Worm (Caenorhabditis elegans) whole organism, early embryonic: Measurements from ENCODE around the gene ttll-15.

Experiments used
- B0310.2 ChIP-seq: sonication (generic microtip); optimal IDR thresholded peaks from 2 replicates; lab custom pipeline; 2016; ENCODE audit warnings: mild to moderate bottlenecking, missing genetic modification characterization, missing compliant biosample characterization
- F13C5.2 ChIP-seq: sonication (generic microtip); optimal IDR thresholded peaks from 2 replicates; lab custom pipeline; 2017; ENCODE audit warnings: mild to moderate bottlenecking, missing genetic modification characterization, inconsistent platforms, missing compliant biosample characterization
- aly-1 ChIP-seq: sonication (generic microtip); optimal IDR thresholded peaks from 2 replicates; lab custom pipeline; 2016; ENCODE audit warnings: missing genetic modification characterization, missing compliant biosample characterization
- ama-1 ChIP-seq: fragments of 150-350 bp; optimal IDR thresholded peaks from 2 replicates; lab custom pipeline; 2014
- ceh-13 ChIP-seq: fragments of 200-800 bp; sonication (Bioruptor generic); optimal IDR thresholded peaks from 2 replicates; lab custom pipeline; 2018; ENCODE audit warnings: mild to moderate bottlenecking, missing genetic modification characterization, missing compliant biosample characterization
- ceh-36 ChIP-seq: sonication (generic microtip); optimal IDR thresholded peaks from 2 replicates; lab custom pipeline; 2016; ENCODE audit warnings: missing genetic modification characterization, inconsistent platforms, missing compliant biosample characterization
- ets-7 ChIP-seq: sonication (generic microtip); optimal IDR thresholded peaks from 2 replicates; lab custom pipeline; 2016; ENCODE audit warnings: missing genotype, missing genetic modification characterization, missing compliant biosample characterization
- flt-1 ChIP-seq: fragments of 200-800 bp; sonication (Bioruptor generic); IDR thresholded peaks from 2 replicates; pipeline ENCODE4 v1.3.6; 2022; ENCODE audit warnings: missing genetic modification characterization, missing compliant biosample characterization
- hmbx-1 ChIP-seq: sonication (generic microtip); optimal IDR thresholded peaks from 2 replicates; lab custom pipeline; 2016; ENCODE audit warnings: mild to moderate bottlenecking, missing genetic modification characterization, missing compliant biosample characterization
- hmg-4 ChIP-seq: fragments of 200-800 bp; sonication (Bioruptor generic); optimal IDR thresholded peaks from 2 replicates; lab custom pipeline; 2018; ENCODE audit warnings: mild to moderate bottlenecking, missing genetic modification characterization, missing compliant biosample characterization
- hnd-1 ChIP-seq: sonication (generic microtip); optimal IDR thresholded peaks from 2 replicates; lab custom pipeline; 2016; ENCODE audit warnings: missing genetic modification characterization, missing compliant biosample characterization
- pes-1 ChIP-seq: fragments of 200-800 bp; sonication (Bioruptor generic); IDR thresholded peaks from 2 replicates; pipeline ENCODE4 v1.3.6; 2022; ENCODE audit warnings: missing genetic modification reagents, missing genetic modification characterization, missing compliant biosample characterization
- scrt-1 ChIP-seq: fragments of 200-800 bp; sonication (Bioruptor generic); IDR thresholded peaks from 2 replicates; pipeline ENCODE4 v1.3.6; 2022; ENCODE audit warnings: missing genetic modification characterization, missing compliant biosample characterization
- sea-1 ChIP-seq: fragments of 200-800 bp; sonication (Bioruptor generic); conservative IDR thresholded peaks from 2 replicates; pipeline ENCODE4 v1.3.6; 2022; ENCODE audit warnings: missing genetic modification characterization, missing compliant biosample characterization
- tbx-11 ChIP-seq: fragments of 200-800 bp; sonication (Bioruptor generic); IDR thresholded peaks from 2 replicates; pipeline ENCODE4 v1.3.6; 2022; ENCODE audit warnings: missing genetic modification characterization, missing compliant biosample characterization
- tbx-37 ChIP-seq: fragments of 200-800 bp; sonication (Bioruptor generic); conservative IDR thresholded peaks from 2 replicates; pipeline ENCODE4 v1.3.6; 2022; ENCODE audit warnings: missing genetic modification reagents, missing genetic modification characterization, missing compliant biosample characterization
- tra-4 ChIP-seq: sonication (generic microtip); optimal IDR thresholded peaks from 2 replicates; lab custom pipeline; 2017; ENCODE audit warnings: missing genetic modification characterization, missing compliant biosample characterization

The ttll-15 gene

DNA sequence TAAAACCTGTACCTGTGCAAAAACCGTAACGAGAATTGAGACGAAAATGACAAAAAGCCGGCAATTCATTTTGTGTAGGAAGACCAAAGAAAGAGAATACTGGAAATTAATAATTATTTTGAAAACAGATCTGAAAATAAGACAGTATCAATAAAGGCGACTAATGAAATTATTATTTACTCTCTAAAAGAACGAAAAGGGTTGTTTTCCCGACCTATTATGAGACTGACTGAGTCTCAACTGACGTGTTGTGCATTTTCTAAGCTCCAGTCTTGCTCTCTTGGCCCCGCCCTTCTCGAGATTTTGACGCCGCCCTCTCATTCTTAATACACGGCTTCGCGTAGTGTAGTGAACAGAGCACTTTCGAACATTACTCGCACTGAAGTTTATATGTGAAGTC is 8.3 kb upstream of the ttll-15 start, which contains the start of gene K07C5.9:
Gene K07C5.9 (minus strand): TSS at position 101 of the 400 bp plus-strand sequence.
- TF ChIP-seq B0310.2: no peak
- TF ChIP-seq ets-7 (tag; lab: Kevin White, UChicago): no peak
- TF ChIP-seq hmg-4 (GFP tag; lab: Kevin White, UChicago): no peak
- TF ChIP-seq hmbx-1 (tag; lab: Kevin White, UChicago): no peak
- TF ChIP-seq tra-4 (tag; lab: Kevin White, UChicago): no peak
- no peak for TF ChIP-seq ama-1 (lab: Kevin White, UChicago)
- no peak for TF ChIP-seq hnd-1 (tag; lab: Kevin White, UChicago)
- no peak for TF ChIP-seq scrt-1 (GFP tag; lab: Robert Waterston, UW)
- TF ChIP-seq pes-1 (GFP tag; lab: Robert Waterston, UW): no peak
- no peak for TF ChIP-seq ceh-36
- TF ChIP-seq tbx-37 (GFP tag; lab: Robert Waterston, UW): no peak
- no peak for TF ChIP-seq sea-1
- TF ChIP-seq ceh-13 (GFP tag; lab: Kevin White, UChicago): no peak

DNA sequence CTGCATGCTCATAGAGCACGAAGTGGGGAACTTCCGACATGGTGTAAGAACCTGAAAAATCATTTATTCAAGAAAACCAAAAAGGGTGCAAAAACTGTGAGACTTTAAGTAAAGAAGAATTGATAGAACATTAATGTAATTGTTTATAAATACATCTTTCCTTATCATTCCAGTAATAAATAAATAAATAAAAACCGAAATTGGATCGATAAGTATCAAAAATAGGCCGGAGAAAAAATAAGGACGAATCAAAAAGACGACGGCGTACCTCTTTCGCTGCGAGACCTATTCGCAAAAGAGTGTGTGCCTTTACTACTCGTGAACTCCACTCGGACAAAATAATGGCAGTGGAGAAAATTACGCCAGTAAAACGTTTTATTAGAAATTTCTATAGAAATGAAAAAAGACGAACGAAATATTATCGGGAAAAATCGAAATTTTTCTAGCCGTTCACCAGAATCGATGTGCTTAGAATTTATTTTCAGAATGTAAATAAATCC is 5.4 kb upstream of the ttll-15 start, which contains the start of gene nol-56:
Gene nol-56 (minus strand): TSS at position 51 of the 500 bp plus-strand sequence.
- TF ChIP-seq tra-4 (tag; lab: Kevin White, UChicago): no peak
- TF ChIP-seq hmg-4 (GFP tag; lab: Kevin White, UChicago): no peak
- 0 out of 2 replicates have a peak, but pooled peaks have one; percentile 37 for TF ChIP-seq pes-1 (GFP tag; lab: Robert Waterston, UW)
- no peak for TF ChIP-seq ets-7 (tag; lab: Kevin White, UChicago)

DNA sequence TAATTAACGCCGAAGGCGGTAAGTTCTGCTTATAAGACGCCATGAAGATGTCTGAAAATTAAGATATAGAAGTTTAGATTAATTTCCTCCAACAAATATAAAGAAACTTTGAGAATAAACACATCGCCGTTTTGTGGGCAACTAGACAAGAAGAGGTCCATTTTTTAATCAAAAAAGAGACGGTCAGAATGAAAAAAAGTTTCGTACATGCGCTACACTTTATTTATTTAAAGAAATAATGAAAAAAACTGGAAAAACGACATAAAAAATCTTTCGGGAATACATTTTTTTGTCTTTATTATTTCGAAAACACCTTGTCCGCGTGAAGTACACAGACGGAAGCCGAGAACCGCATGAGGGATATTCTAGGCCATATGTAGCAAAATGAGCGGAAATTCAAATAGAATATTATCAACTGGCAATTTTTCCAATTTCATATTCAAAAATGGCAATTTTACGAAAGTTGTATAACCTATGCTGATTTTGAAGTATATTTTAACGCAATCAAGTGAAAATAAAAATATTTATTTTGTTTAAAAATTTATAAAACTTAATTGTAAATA is 2.5 kb upstream of the ttll-15 start, which contains the start of gene sluh-7:
Gene sluh-7 (minus strand): TSS at position 51 of the 563 bp plus-strand sequence.
- peak; percentile 21 for TF ChIP-seq hnd-1 (tag; lab: Kevin White, UChicago)
- no peak; the same call in 1 of the 2 replicates for TF ChIP-seq pes-1 (GFP tag; lab: Robert Waterston, UW)
- TF ChIP-seq F13C5.2 (tag; lab: Kevin White, UChicago): peak; percentile 43
- no peak for TF ChIP-seq ceh-36
- no peak for TF ChIP-seq ama-1 (lab: Kevin White, UChicago)
- TF ChIP-seq ets-7 (tag; lab: Kevin White, UChicago): no peak
- TF ChIP-seq scrt-1 (GFP tag; lab: Robert Waterston, UW): no peak
- TF ChIP-seq tbx-11: no peak
- no peak for TF ChIP-seq aly-1 (tag; lab: Kevin White, UChicago)
- no peak for TF ChIP-seq hmg-4 (GFP tag; lab: Kevin White, UChicago)
- peak; percentile 86 for TF ChIP-seq tbx-37 (GFP tag; lab: Robert Waterston, UW)
- no peak for TF ChIP-seq flt-1 (GFP tag; lab: Robert Waterston, UW)
- no peak for TF ChIP-seq tra-4 (tag; lab: Kevin White, UChicago)
- no peak for TF ChIP-seq B0310.2
- TF ChIP-seq hmbx-1 (tag; lab: Kevin White, UChicago): no peak
- peak; percentile 28 for TF ChIP-seq ceh-13 (GFP tag; lab: Kevin White, UChicago)
- no peak for TF ChIP-seq sea-1

DNA sequence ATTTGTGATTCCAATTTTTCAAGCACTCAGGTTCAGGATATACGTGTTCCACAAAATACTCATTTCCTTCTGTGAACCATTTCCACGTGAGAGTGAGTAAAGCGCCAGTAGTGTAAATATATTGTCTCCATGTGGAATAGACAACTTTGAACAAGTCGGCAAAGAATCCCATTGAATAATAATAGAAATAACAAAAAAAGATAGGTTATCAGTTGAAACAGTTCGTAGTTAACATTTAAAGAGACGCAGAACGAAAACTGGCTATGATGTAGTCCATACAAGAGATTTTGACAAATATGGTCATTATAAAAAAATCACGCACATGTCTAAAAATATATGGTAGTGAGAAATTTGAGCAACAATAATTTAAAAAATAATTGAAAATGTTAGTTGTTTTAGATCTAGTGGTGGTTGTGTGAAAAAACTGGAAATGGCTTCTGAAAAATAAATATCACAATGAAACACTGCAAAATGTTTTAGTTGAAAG is 828 bp upstream of the ttll-15 start, which contains the start of gene ceeh-2:
Gene ceeh-2 (minus strand): TSS at position 437 of the 487 bp plus-strand sequence.
- TF ChIP-seq hmbx-1 (tag; lab: Kevin White, UChicago) (no peak), scrt-1 (GFP tag; lab: Robert Waterston, UW) (no peak), ets-7 (tag; lab: Kevin White, UChicago) (no peak), pes-1 (GFP tag; lab: Robert Waterston, UW) (no peak), B0310.2 (no peak), tra-4 (tag; lab: Kevin White, UChicago) (no peak), flt-1 (GFP tag; lab: Robert Waterston, UW) (no peak), sea-1 (no peak), ceh-13 (GFP tag; lab: Kevin White, UChicago) (no peak), aly-1 (tag; lab: Kevin White, UChicago) (no peak), F13C5.2 (tag; lab: Kevin White, UChicago) (no peak), hnd-1 (tag; lab: Kevin White, UChicago) (no peak)

- no peak for TF ChIP-seq hmg-4 (GFP tag; lab: Kevin White, UChicago)
- TF ChIP-seq ets-7 (tag; lab: Kevin White, UChicago): no peak
- TF ChIP-seq flt-1 (GFP tag; lab: Robert Waterston, UW): no peak
- no peak for TF ChIP-seq tra-4 (tag; lab: Kevin White, UChicago)
- no peak for TF ChIP-seq hmbx-1 (tag; lab: Kevin White, UChicago)
- TF ChIP-seq tbx-11: no peak
- TF ChIP-seq aly-1 (tag; lab: Kevin White, UChicago): no peak
- no peak for TF ChIP-seq pes-1 (GFP tag; lab: Robert Waterston, UW)
- TF ChIP-seq ceh-36: no peak
- TF ChIP-seq ama-1 (lab: Kevin White, UChicago): no peak
- TF ChIP-seq F13C5.2 (tag; lab: Kevin White, UChicago): no peak
- no peak for TF ChIP-seq scrt-1 (GFP tag; lab: Robert Waterston, UW)
- no peak for TF ChIP-seq B0310.2
- no peak for TF ChIP-seq hnd-1 (tag; lab: Kevin White, UChicago)
- TF ChIP-seq ceh-13 (GFP tag; lab: Kevin White, UChicago): no peak
- no peak for TF ChIP-seq sea-1
- no peak for TF ChIP-seq tbx-37 (GFP tag; lab: Robert Waterston, UW)
Measured at ce11 chrV:10360186-10360585, 1.8 kb downstream of the ttll-15 start.

DNA sequence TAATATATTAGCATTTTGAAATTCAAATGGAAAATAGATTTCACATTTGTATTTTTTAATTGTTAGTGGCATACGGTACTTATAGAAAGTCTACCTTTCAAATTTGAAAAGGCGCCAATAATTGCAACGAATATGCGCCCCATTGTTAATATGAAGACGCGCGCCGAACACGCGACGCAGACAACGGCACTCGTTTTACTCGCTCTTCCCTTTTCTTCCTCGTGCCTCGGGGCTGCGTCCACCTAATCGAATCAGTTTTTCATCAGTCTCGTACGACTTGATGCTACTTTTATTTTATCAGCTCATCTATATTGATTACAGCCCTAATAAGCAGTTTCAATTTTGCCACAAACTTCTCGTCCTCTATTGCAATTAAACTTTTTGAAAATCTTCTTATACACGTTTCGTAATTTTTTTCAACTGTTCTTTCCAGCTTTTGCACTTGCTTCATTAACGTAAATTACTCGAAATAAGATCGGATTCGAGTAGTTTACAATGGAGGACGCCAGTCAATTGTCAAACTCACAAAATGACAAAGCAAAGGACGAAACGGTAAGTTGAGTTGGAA is 3.6 kb downstream of the ttll-15 start, which contains the start of gene cash-1:
Gene cash-1 (plus strand): TSS at position 432 of the 568 bp plus-strand sequence.
- TF ChIP-seq tbx-37 (GFP tag; lab: Robert Waterston, UW) (no peak), F13C5.2 (tag; lab: Kevin White, UChicago) (no peak), sea-1 (no peak), ama-1 (lab: Kevin White, UChicago) (no peak), ceh-13 (GFP tag; lab: Kevin White, UChicago) (no peak), aly-1 (tag; lab: Kevin White, UChicago) (no peak), hmg-4 (GFP tag; lab: Kevin White, UChicago) (no peak), B0310.2 (no peak), ets-7 (tag; lab: Kevin White, UChicago) (no peak), pes-1 (GFP tag; lab: Robert Waterston, UW) (no peak), hmbx-1 (tag; lab: Kevin White, UChicago) (no peak), scrt-1 (GFP tag; lab: Robert Waterston, UW) (no peak), flt-1 (GFP tag; lab: Robert Waterston, UW) (no peak), tra-4 (tag; lab: Kevin White, UChicago) (no peak), hnd-1 (tag; lab: Kevin White, UChicago) (no peak), ceh-36 (no peak), tbx-11 (no peak)
